Worm (Caenorhabditis elegans): Measurements from ENCODE around the gene Y110A2AL.5.

Gene Y110A2AL.5

ce11 chrII:2831173-2831572 lies 33.2 kb upstream of the Y110A2AL.5 start, which contains the start of gene K12H6.6 (continued):
- TF ChIP-seq nhr-48 (tag; optimal IDR thresholded peaks at IDR 0.05) (no peak), T26A8.4 (GFP tag; IDR thresholded peaks at IDR 0.05) (no peak), aly-2 (tag; optimal IDR thresholded peaks at IDR 0.05) (no peak), nhr-10 (tag; optimal IDR thresholded peaks at IDR 0.05) (no peak), ces-1 (GFP tag; optimal IDR thresholded peaks at IDR 0.05) (no peak), F49E8.2 (tag; optimal IDR thresholded peaks at IDR 0.05; ENCODE audit: borderline replicate concordance) (no peak), daf-16 (GFP tag; optimal IDR thresholded peaks at IDR 0.05) (no peak), daf-16 (tag; optimal IDR thresholded peaks at IDR 0.05) (peak; percentile 2), nhr-28 (tag; optimal IDR thresholded peaks at IDR 0.05) (peak; percentile 17), dmd-6 (GFP tag; IDR thresholded peaks at IDR 0.05) (0 out of 2 replicates have a peak, but pooled peaks have one; percentile 19), mxl-3 (GFP tag; optimal IDR thresholded peaks at IDR 0.05) (no peak), hlh-11 (tag; optimal IDR thresholded peaks at IDR 0.05) (peak; percentile 29), aha-1 (tag) (peak; percentile 65)

DNA sequence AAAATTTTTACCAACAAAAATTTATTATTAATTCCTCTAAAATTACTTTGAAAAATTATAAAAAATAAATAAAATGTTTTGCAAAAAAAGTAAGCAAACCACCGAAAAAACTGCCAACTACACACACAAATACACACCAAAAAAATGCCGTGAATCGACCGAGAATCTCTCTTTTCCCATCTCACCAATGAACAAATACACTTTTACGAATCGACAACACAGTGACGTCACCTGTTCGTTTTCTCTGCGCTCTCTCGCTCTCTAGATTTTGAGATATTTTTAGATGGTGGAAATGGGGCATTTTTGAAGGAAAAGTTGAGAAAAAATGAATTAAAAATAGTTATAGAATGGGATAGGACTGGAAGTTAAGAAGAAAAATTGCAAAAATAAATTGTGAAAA lies 32.2 kb upstream of the Y110A2AL.5 start:
- TF ChIP-seq nhr-42 (GFP tag; IDR thresholded peaks at IDR 0.05) (no peak), aly-2 (tag; optimal IDR thresholded peaks at IDR 0.05) (no peak), dmd-8 (GFP tag; IDR thresholded peaks at IDR 0.05) (no peak), F37D6.2 (tag; optimal IDR thresholded peaks at IDR 0.05) (no peak), egl-27 (tag; optimal IDR thresholded peaks at IDR 0.05) (no peak), unc-62 (GFP tag; optimal IDR thresholded peaks at IDR 0.05 in 1 of 2) (no peak), unc-62 (tag; optimal IDR thresholded peaks at IDR 0.05) (no peak), nhr-41 (GFP tag; IDR thresholded peaks at IDR 0.05) (no peak), egl-43 (GFP tag; IDR thresholded peaks at IDR 0.05) (no peak), pha-4 (GFP tag; IDR thresholded peaks at IDR 0.05) (no peak), pha-4 (tag; optimal IDR thresholded peaks at IDR 0.05) (peak; percentile 50), ztf-7 (tag; optimal IDR thresholded peaks at IDR 0.05) (no peak), tra-1 (GFP tag; IDR thresholded peaks at IDR 0.05) (no peak), R02D3.7 (tag; optimal IDR thresholded peaks at IDR 0.05) (no peak), Y48G9A.11 (GFP tag; IDR thresholded peaks at IDR 0.05) (no peak), hif-1 (tag; optimal IDR thresholded peaks at IDR 0.05) (no peak), skn-1 (tag; optimal IDR thresholded peaks at IDR 0.05) (no peak), aha-1 (tag) (peak; percentile 36), zag-1 (tag; optimal IDR thresholded peaks at IDR 0.05) (no peak), ces-1 (GFP tag; optimal IDR thresholded peaks at IDR 0.05) (no peak), nhr-10 (tag; optimal IDR thresholded peaks at IDR 0.05) (no peak), lin-15B (tag; optimal IDR thresholded peaks at IDR 0.05) (no peak), mdt-29 (GFP tag; IDR thresholded peaks at IDR 0.05) (no peak), lsy-2 (tag; optimal IDR thresholded peaks at IDR 0.05) (peak in 1 of 2 experiments; percentile 38), hmg-1.1 (GFP tag; IDR thresholded peaks at IDR 0.05) (no peak), dmd-6 (GFP tag; IDR thresholded peaks at IDR 0.05) (peak; percentile 22; the same call in 1 of the 2 replicates), ZK337.2 (GFP tag; IDR thresholded peaks at IDR 0.05) (no peak), lin-1 (GFP tag; IDR thresholded peaks at IDR 0.05) (no peak), F44E2.7 (GFP tag; IDR thresholded peaks at IDR 0.05) (no peak), pqm-1 (tag; optimal IDR thresholded peaks at IDR 0.05) (no peak), T20F7.1 (GFP tag; optimal IDR thresholded peaks at IDR 0.05) (no peak), mep-1 (tag; optimal IDR thresholded peaks at IDR 0.05) (no peak), rbr-2 (tag; optimal IDR thresholded peaks at IDR 0.05) (no peak), gei-8 (GFP tag; optimal IDR thresholded peaks at IDR 0.05) (no peak), nhr-28 (tag; optimal IDR thresholded peaks at IDR 0.05) (peak; percentile 53), nhr-6 (tag; optimal IDR thresholded peaks at IDR 0.05) (peak; percentile 25), hlh-11 (tag; optimal IDR thresholded peaks at IDR 0.05) (peak; percentile 9), daf-16 (GFP tag; optimal IDR thresholded peaks at IDR 0.05) (peak in 1 of 2 experiments; percentile 11), daf-16 (tag; optimal IDR thresholded peaks at IDR 0.05) (peak; percentile 40), zfp-2 (tag; optimal IDR thresholded peaks at IDR 0.05) (no peak), sdz-12 (GFP tag; optimal IDR thresholded peaks at IDR 0.05) (no peak), mxl-2 (GFP tag; conservative IDR thresholded peaks at IDR 0.05) (no peak)

Data from whole organism, L4 larva.